Worm (Caenorhabditis elegans) whole organism, L4 larva: Measurements from ENCODE around the gene F18A12.7.

Experiments
- F49E8.2 ChIP-seq: sonication (generic microtip); optimal IDR thresholded peaks from 2 replicates; lab custom pipeline; 2016; ENCODE audit warnings: missing compliant biosample characterization, mild to moderate bottlenecking, missing genetic modification characterization, borderline replicate concordance
- Y75B8A.6 ChIP-seq: fragments of 200-800 bp; sonication (Bioruptor generic); IDR thresholded peaks from 2 replicates; pipeline ENCODE4 v1.3.6; 2022; ENCODE audit warnings: missing genetic modification reagents, missing genetic modification characterization, missing compliant biosample characterization
- ZK337.2 ChIP-seq: fragments of 200-800 bp; sonication (Bioruptor generic); IDR thresholded peaks from 2 replicates; pipeline ENCODE4 v1.3.6; 2022; ENCODE audit warnings: missing genetic modification reagents, missing genetic modification characterization, missing compliant biosample characterization
- aha-1 ChIP-seq: fragments of 150-350 bp; peaks from one replicate; lab custom pipeline; 2014; ENCODE audit warnings: missing biosample characterization, missing genetic modification characterization
- ceh-20 ChIP-seq: fragments of 200-800 bp; sonication (Bioruptor generic); IDR thresholded peaks from 2 replicates; pipeline ENCODE4 v1.3.6; 2022; ENCODE audit warnings: missing genetic modification reagents, missing genetic modification characterization, missing compliant biosample characterization
- ceh-32 ChIP-seq: sonication (generic microtip); optimal IDR thresholded peaks from 2 replicates; lab custom pipeline; 2016; ENCODE audit warnings: mild to moderate bottlenecking, missing genetic modification characterization, missing compliant biosample characterization; ENCODE audit not compliant: poor library complexity
- ceh-44 ChIP-seq: fragments of 200-800 bp; sonication (Bioruptor generic); IDR thresholded peaks from 2 replicates; pipeline ENCODE4 v1.3.6; 2022; ENCODE audit warnings: missing genetic modification reagents, missing genetic modification characterization, missing compliant biosample characterization
- ceh-62 ChIP-seq: sonication (generic microtip); optimal IDR thresholded peaks from 2 replicates; lab custom pipeline; 2017; ENCODE audit warnings: missing biosample characterization, missing genetic modification characterization
- ceh-82 ChIP-seq: sonication (generic microtip); optimal IDR thresholded peaks from 2 replicates; lab custom pipeline; 2017; ENCODE audit warnings: missing biosample characterization, missing genetic modification characterization
- daf-12 ChIP-seq: fragments of 150-350 bp; optimal IDR thresholded peaks from 2 replicates; lab custom pipeline; 2014; ENCODE audit warnings: missing biosample characterization, missing genetic modification reagents, missing genetic modification characterization
- daf-16 ChIP-seq, 3 experiments: sonication (generic microtip); optimal IDR thresholded peaks; 2 replicates each; lab custom pipeline; 2016 to 2017; ENCODE audit warnings: missing genetic modification characterization in 3 of 3, missing genetic modification reagents in 3 of 3, mild to moderate bottlenecking in 2 of 3, missing compliant biosample characterization in 2 of 3, missing biosample characterization in 1 of 3, moderate library complexity in 1 of 3
- daf-19 ChIP-seq: fragments of 200-800 bp; sonication (Bioruptor generic); conservative IDR thresholded peaks from 2 replicates; pipeline ENCODE4 v1.3.6; 2022; ENCODE audit warnings: missing genetic modification characterization, missing compliant biosample characterization
- dpl-1 ChIP-seq: fragments of 150-350 bp; optimal IDR thresholded peaks from 2 replicates; lab custom pipeline; 2014; ENCODE audit warnings: missing biosample characterization, missing genetic modification reagents, missing genetic modification characterization
- duxl-1 ChIP-seq: sonication (generic microtip); optimal IDR thresholded peaks from 2 replicates; lab custom pipeline; 2016; ENCODE audit warnings: mild to moderate bottlenecking, missing genetic modification characterization, moderate library complexity, missing compliant biosample characterization; ENCODE audit not compliant: poor library complexity
- hlh-30 ChIP-seq: sonication (generic microtip); optimal IDR thresholded peaks from 2 replicates; lab custom pipeline; 2017; ENCODE audit warnings: antibody characterized with exemption, mild to moderate bottlenecking, missing genetic modification characterization, missing compliant biosample characterization; ENCODE audit not compliant: insufficient read depth
- hmg-1.1 ChIP-seq: fragments of 200-800 bp; sonication (Bioruptor generic); IDR thresholded peaks from 2 replicates; pipeline ENCODE4 v1.3.6; 2022; ENCODE audit warnings: missing genetic modification reagents, missing genetic modification characterization, missing compliant biosample characterization
- lim-7 ChIP-seq: fragments of 200-800 bp; sonication (Bioruptor generic); IDR thresholded peaks from 2 replicates; pipeline ENCODE4 v1.3.6; 2022; ENCODE audit warnings: missing genetic modification characterization, missing compliant biosample characterization
- lin-1 ChIP-seq: fragments of 200-800 bp; sonication (Bioruptor generic); IDR thresholded peaks from 2 replicates; pipeline ENCODE4 v1.3.6; 2022; ENCODE audit warnings: missing genetic modification reagents, missing genetic modification characterization, missing compliant biosample characterization
- lin-13 ChIP-seq: fragments of 150-350 bp; optimal IDR thresholded peaks from 2 replicates; lab custom pipeline; 2014; ENCODE audit warnings: missing biosample characterization, missing genetic modification reagents, missing genetic modification characterization
- madf-5 ChIP-seq, 2 experiments: fragments of 200-800 bp; sonication (Bioruptor generic); IDR thresholded peaks; 2 replicates each; pipeline ENCODE4 v1.3.6; 2022; ENCODE audit warnings: missing compliant biosample characterization in 2 of 2, missing genetic modification characterization in 2 of 2
- mdl-1 ChIP-seq, 2 experiments: fragments of 150-350 bp in 1 of 2; sonication (generic microtip) in 1 of 2; optimal IDR thresholded peaks; 2 replicates each; lab custom pipeline; 2014 to 2017; ENCODE audit warnings: missing biosample characterization in 2 of 2, missing genetic modification characterization in 2 of 2
- mxl-2 ChIP-seq: fragments of 200-800 bp; sonication (Bioruptor generic); conservative IDR thresholded peaks from 2 replicates; pipeline ENCODE4 v1.3.6; 2022; ENCODE audit warnings: missing genetic modification reagents, missing genetic modification characterization, missing compliant biosample characterization
- nhr-28 ChIP-seq: fragments of 150-350 bp; optimal IDR thresholded peaks from 2 replicates; lab custom pipeline; 2014; ENCODE audit warnings: missing biosample characterization, missing genetic modification characterization
- nhr-41 ChIP-seq: fragments of 200-800 bp; sonication (Bioruptor generic); IDR thresholded peaks from 2 replicates; pipeline ENCODE4 v1.3.6; 2022; ENCODE audit warnings: missing genetic modification reagents, missing genetic modification characterization, missing compliant biosample characterization
- php-3 ChIP-seq: fragments of 200-800 bp; sonication (Bioruptor generic); IDR thresholded peaks from 2 replicates; pipeline ENCODE4 v1.3.6; 2022; ENCODE audit warnings: missing genetic modification reagents, missing genetic modification characterization, missing compliant biosample characterization
- saeg-2 ChIP-seq: fragments of 200-800 bp; sonication (Bioruptor generic); IDR thresholded peaks from 2 replicates; pipeline ENCODE4 v1.3.6; 2022; ENCODE audit warnings: missing genetic modification reagents, missing genetic modification characterization, missing compliant biosample characterization
- spr-3 ChIP-seq: fragments of 200-800 bp; sonication (Bioruptor generic); optimal IDR thresholded peaks from 2 replicates; lab custom pipeline; 2018; ENCODE audit warnings: mild to moderate bottlenecking, missing genetic modification characterization, missing compliant biosample characterization
- tag-97 ChIP-seq: fragments of 200-800 bp; sonication (Bioruptor generic); IDR thresholded peaks from 2 replicates; pipeline ENCODE4 v1.3.6; 2022; ENCODE audit warnings: missing genetic modification characterization, missing compliant biosample characterization
- tra-1 ChIP-seq: fragments of 200-800 bp; sonication (Bioruptor generic); IDR thresholded peaks from 2 replicates; pipeline ENCODE4 v1.3.6; 2022; ENCODE audit warnings: missing genetic modification reagents, missing genetic modification characterization, missing compliant biosample characterization
- unc-39 ChIP-seq: sonication (generic microtip); optimal IDR thresholded peaks from 2 replicates; lab custom pipeline; 2017; ENCODE audit warnings: missing biosample characterization, missing genetic modification characterization
- unc-62 ChIP-seq, 3 experiments: fragments of 150-350 bp in 1 of 3; sonication (generic microtip); optimal IDR thresholded peaks in 2 of 3; peaks in 1 of 3; 1 replicate in 1 of 3; 2 replicates in 2 of 3; lab custom pipeline; 2014 to 2017; ENCODE audit warnings: missing biosample characterization in 3 of 3, missing genetic modification characterization in 3 of 3, missing genetic modification reagents in 3 of 3, missing genotype in 1 of 3
- vab-7 ChIP-seq: fragments of 200-800 bp; sonication (Bioruptor generic); IDR thresholded peaks from 2 replicates; pipeline ENCODE4 v1.3.6; 2022; ENCODE audit warnings: missing genetic modification reagents, missing genetic modification characterization, missing compliant biosample characterization
- ztf-11 ChIP-seq: fragments of 150-350 bp; optimal IDR thresholded peaks from 2 replicates; lab custom pipeline; 2014; ENCODE audit warnings: missing biosample characterization, missing genetic modification characterization

F18A12.7 gene

ce11 chrII:3444280-3444679, 30.0 kb upstream of the F18A12.7 start, which contains the start of gene C16C8.4:
C16C8.4 (minus strand) TSS chrII:3444380.
- TF ChIP-seq ceh-32 (tag; lab: Kevin White, UChicago) = no peak
- TF ChIP-seq aha-1 (tag; lab: Kevin White, UChicago) = peak; percentile 66

- TF ChIP-seq lim-7 (no peak), unc-39 (no peak), daf-19 (no peak), madf-5 (GFP tag; IDR thresholded peaks at IDR 0.05; lab: Robert Waterston, UW) (no peak), daf-16 (GFP tag; optimal IDR thresholded peaks at IDR 0.05; lab: Kevin White, UChicago) (no peak), daf-16 (tag; optimal IDR thresholded peaks at IDR 0.05; lab: Kevin White, UChicago) (no peak), Y75B8A.6 (no peak), nhr-41 (no peak), ceh-20 (GFP tag; lab: Robert Waterston, UW) (no peak), duxl-1 (tag; lab: Kevin White, UChicago) (no peak), mdl-1 (tag; optimal IDR thresholded peaks at IDR 0.05; lab: Kevin White, UChicago) (no peak), nhr-28 (tag; lab: Kevin White, UChicago) (no peak), lin-13 (GFP tag; lab: Kevin White, UChicago) (no peak), vab-7 (GFP tag; lab: Robert Waterston, UW) (no peak), lin-1 (GFP tag; lab: Robert Waterston, UW) (no peak), hlh-30 (tag; lab: Kevin White, UChicago) (no peak)
These were observed 28.9 kb upstream of the F18A12.7 start, which contains the start of gene C16C8.22 for ce11 chrII:3443154-3443553. C16C8.22 (minus strand) TSS chrII:3443254.

ce11 chrII:3441377-3441776, 27.1 kb upstream of the F18A12.7 start, which contains the start of gene C16C8.27:
C16C8.27 (plus strand) TSS chrII:3441677.
- no peak for TF ChIP-seq ZK337.2 (GFP tag; lab: Robert Waterston, UW)
- TF ChIP-seq unc-62 (GFP tag; optimal IDR thresholded peaks at IDR 0.05 in 1 of 2; lab: Kevin White, UChicago) = peak in 1 of 2 experiments; percentile 1
- no peak for TF ChIP-seq unc-62 (tag; optimal IDR thresholded peaks at IDR 0.05; lab: Kevin White, UChicago)
- TF ChIP-seq lim-7 = no peak

DNA sequence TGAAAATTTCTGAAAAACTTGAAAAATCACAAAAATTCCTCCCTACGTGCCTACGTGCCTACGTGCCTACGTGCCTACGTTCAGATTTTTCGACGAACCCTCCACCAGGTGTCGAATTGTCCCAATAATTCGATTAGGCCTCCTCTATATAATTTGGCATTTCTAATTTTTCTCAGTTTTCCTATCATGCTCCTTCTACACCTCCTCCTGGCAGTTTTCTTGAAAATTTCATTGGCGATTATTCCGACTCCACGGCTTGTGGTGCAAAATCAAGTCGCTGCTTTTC, 26.3 kb upstream of the F18A12.7 start, which contains the start of gene C16C8.17:
Gene C16C8.17, plus strand, starts transcription at position 187 of the 286 bp plus-strand sequence.
- TF ChIP-seq saeg-2 (GFP tag; lab: Robert Waterston, UW) (no peak), spr-3 (GFP tag; lab: Kevin White, UChicago) (no peak), tra-1 (no peak), lin-1 (GFP tag; lab: Robert Waterston, UW) (no peak), tag-97 (GFP tag; lab: Robert Waterston, UW) (no peak), mxl-2 (GFP tag; lab: Robert Waterston, UW) (no peak), dpl-1 (no peak), F49E8.2 (tag; lab: Kevin White, UChicago) (no peak), daf-19 (no peak), ceh-44 (GFP tag; lab: Robert Waterston, UW) (no peak), lim-7 (no peak), ztf-11 (tag; lab: Kevin White, UChicago) (no peak), ceh-62 (no peak), php-3 (GFP tag; lab: Robert Waterston, UW) (no peak), lin-13 (GFP tag; lab: Kevin White, UChicago) (no peak), hmg-1.1 (GFP tag; lab: Robert Waterston, UW) (no peak), ceh-82 (tag; lab: Kevin White, UChicago) (no peak), daf-12 (tag; lab: Kevin White, UChicago) (no peak)
